Fruit fly (Drosophila melanogaster) Kc167 (cell line): Measurements from ENCODE around the gene RNF220.

ENCODE experiments used
- Sin3A ChIP-seq: fragments of >200 bp; optimal IDR thresholded peaks from 2 replicates; lab custom pipeline; 2018; ENCODE audit warnings: missing external identifiers
- h ChIP-seq: fragments of >200 bp; optimal IDR thresholded peaks from 3 replicates; lab custom pipeline; 2018; ENCODE audit warnings: missing external identifiers
- psq ChIP-seq: fragments of >200 bp; optimal IDR thresholded peaks from 2 replicates; lab custom pipeline; 2017; ENCODE audit warnings: missing external identifiers
- ttk ChIP-seq: sonication (Bioruptor generic); optimal IDR thresholded peaks from 2 replicates; lab custom pipeline; 2017; ENCODE audit warnings: missing external identifiers

- TF ChIP-seq ttk (lab: Kevin White, UChicago): no peak
- no peak for TF ChIP-seq psq
- no peak for TF ChIP-seq Sin3A (lab: Kevin White, UChicago)
- no peak for TF ChIP-seq h (lab: Kevin White, UChicago)
Measured at dm6 chr3R:22724149-22724973, 1.9 kb downstream of the RNF220 start, which contains the start of gene Irp-1A.
